Worm (Caenorhabditis elegans) whole organism, late embryonic: Measurements from ENCODE around the gene str-129.

Source experiments
- C08G9.2 ChIP-seq: sonication (generic microtip); optimal IDR thresholded peaks from 2 replicates; lab custom pipeline; 2016; ENCODE audit warnings: mild to moderate bottlenecking, missing genetic modification characterization, moderate library complexity, missing compliant biosample characterization
- K02D7.2 ChIP-seq: sonication (generic microtip); optimal IDR thresholded peaks from 2 replicates; lab custom pipeline; 2017; ENCODE audit warnings: mild to moderate bottlenecking, missing genetic modification characterization, missing compliant biosample characterization
- ceh-2 ChIP-seq: sonication (generic microtip); optimal IDR thresholded peaks from 2 replicates; lab custom pipeline; 2016; ENCODE audit warnings: missing genotype, missing genetic modification characterization, missing compliant biosample characterization
- ceh-45 ChIP-seq: fragments of 200-800 bp; sonication (Bioruptor generic); IDR thresholded peaks from 2 replicates; pipeline ENCODE4 v1.3.6; 2022; ENCODE audit warnings: missing genetic modification reagents, missing genetic modification characterization, missing compliant biosample characterization
- ceh-9 ChIP-seq: sonication (generic microtip); optimal IDR thresholded peaks from 2 replicates; lab custom pipeline; 2016; ENCODE audit warnings: mild to moderate bottlenecking, missing genetic modification characterization, inconsistent platforms, missing compliant biosample characterization
- elt-2 ChIP-seq: sonication (generic microtip); optimal IDR thresholded peaks from 2 replicates; lab custom pipeline; 2016; ENCODE audit warnings: missing genetic modification reagents, missing genetic modification characterization, missing compliant biosample characterization
- eyg-1 ChIP-seq: sonication (generic microtip); optimal IDR thresholded peaks from 2 replicates; lab custom pipeline; 2016; ENCODE audit warnings: missing genotype, missing genetic modification characterization, missing compliant biosample characterization
- fkh-10 ChIP-seq: fragments of 150-350 bp; optimal IDR thresholded peaks from 2 replicates; lab custom pipeline; 2014; ENCODE audit warnings: missing biosample characterization, missing genetic modification reagents, missing genetic modification characterization
- hlh-13 ChIP-seq: fragments of 200-800 bp; sonication (Bioruptor generic); optimal IDR thresholded peaks from 2 replicates; lab custom pipeline; 2018; ENCODE audit warnings: mild to moderate bottlenecking, missing genetic modification characterization, missing compliant biosample characterization
- hlh-30 ChIP-seq: sonication (generic microtip); optimal IDR thresholded peaks from 2 replicates; lab custom pipeline; 2017; ENCODE audit warnings: antibody characterized with exemption, missing genetic modification characterization, missing compliant biosample characterization; ENCODE audit not compliant: insufficient read depth
- hlh-8 ChIP-seq: sonication (generic microtip); optimal IDR thresholded peaks from 2 replicates; lab custom pipeline; 2016; ENCODE audit warnings: missing genotype, missing genetic modification characterization, missing compliant biosample characterization
- npax-4 ChIP-seq: sonication (generic microtip); optimal IDR thresholded peaks from 2 replicates; lab custom pipeline; 2016; ENCODE audit warnings: missing genetic modification characterization, missing compliant biosample characterization
- odd-2 ChIP-seq: sonication (generic microtip); optimal IDR thresholded peaks from 2 replicates; lab custom pipeline; 2017; ENCODE audit warnings: antibody characterized with exemption, mild to moderate bottlenecking, missing genetic modification characterization, missing compliant biosample characterization
- pqm-1 ChIP-seq: sonication (generic microtip); optimal IDR thresholded peaks from 2 replicates; lab custom pipeline; 2016; ENCODE audit warnings: missing genetic modification characterization, missing compliant biosample characterization
- pros-1 ChIP-seq: fragments of 150-350 bp; optimal IDR thresholded peaks from 2 replicates; lab custom pipeline; 2014; ENCODE audit warnings: missing biosample characterization, missing genetic modification reagents, missing genetic modification characterization
- sdc-2 ChIP-seq: sonication (generic microtip); optimal IDR thresholded peaks from 2 replicates; lab custom pipeline; 2016; ENCODE audit warnings: missing genotype, missing genetic modification characterization, missing compliant biosample characterization
- sox-2 ChIP-seq: fragments of 200-800 bp; sonication (Bioruptor generic); IDR thresholded peaks from 2 replicates; pipeline ENCODE4 v1.3.6; 2022; ENCODE audit warnings: missing genetic modification reagents, missing genetic modification characterization, missing compliant biosample characterization
- zip-5 ChIP-seq: sonication (generic microtip); optimal IDR thresholded peaks from 2 replicates; lab custom pipeline; 2016; ENCODE audit warnings: missing genetic modification characterization, missing compliant biosample characterization

Gene str-129

ce11 chrV:8041336-8041868 is 50.9 kb downstream of the str-129 start:
- TF ChIP-seq K02D7.2 (tag; lab: Kevin White, UChicago): no peak
- TF ChIP-seq fkh-10 (GFP tag; lab: Kevin White, UChicago): no peak
- no peak for TF ChIP-seq ceh-2 (tag; lab: Kevin White, UChicago)
- no peak for TF ChIP-seq hlh-30
- no peak for TF ChIP-seq hlh-13
- TF ChIP-seq odd-2: no peak
- no peak for TF ChIP-seq sox-2 (GFP tag; lab: Robert Waterston, UW)
- TF ChIP-seq npax-4 (tag; lab: Kevin White, UChicago): no peak
- TF ChIP-seq ceh-9 (tag; lab: Kevin White, UChicago): no peak
- no peak for TF ChIP-seq hlh-8
- no peak for TF ChIP-seq pros-1 (tag; lab: Kevin White, UChicago)
- no peak for TF ChIP-seq C08G9.2 (tag; lab: Kevin White, UChicago)
- no peak for TF ChIP-seq pqm-1 (tag; lab: Kevin White, UChicago)
- no peak for TF ChIP-seq elt-2 (tag; lab: Kevin White, UChicago)
- no peak for TF ChIP-seq eyg-1 (tag; lab: Kevin White, UChicago)
- TF ChIP-seq ceh-45 (GFP tag; lab: Robert Waterston, UW): no peak
- TF ChIP-seq zip-5 (tag; lab: Kevin White, UChicago): no peak
- TF ChIP-seq sdc-2 (tag; lab: Kevin White, UChicago): no peak
